Worm (Caenorhabditis elegans): Measurements from ENCODE around the gene col-12.

Gene col-12

DNA sequence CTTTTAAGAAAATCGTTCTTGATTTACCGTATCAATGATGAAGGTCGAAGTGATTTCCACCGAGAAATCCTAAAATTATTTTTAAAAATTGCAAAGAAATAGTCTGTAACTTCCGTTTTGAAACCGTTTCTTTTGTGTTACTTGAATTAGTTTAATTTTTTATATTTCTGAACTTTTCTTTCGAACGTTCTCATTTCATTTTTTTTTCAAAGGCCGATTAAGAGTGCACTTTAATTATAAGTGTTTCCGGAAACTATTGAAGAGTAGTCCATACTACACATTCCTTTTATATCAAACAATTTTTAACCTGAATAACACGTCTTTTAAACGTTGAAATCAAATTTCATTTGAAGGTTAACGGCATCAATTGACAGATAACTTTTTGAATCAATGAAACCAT lies 42.7 kb upstream of the col-12 start:
- TF ChIP-seq tbp1 (GFP tag; optimal IDR thresholded peaks at IDR 0.05): no peak

DNA sequence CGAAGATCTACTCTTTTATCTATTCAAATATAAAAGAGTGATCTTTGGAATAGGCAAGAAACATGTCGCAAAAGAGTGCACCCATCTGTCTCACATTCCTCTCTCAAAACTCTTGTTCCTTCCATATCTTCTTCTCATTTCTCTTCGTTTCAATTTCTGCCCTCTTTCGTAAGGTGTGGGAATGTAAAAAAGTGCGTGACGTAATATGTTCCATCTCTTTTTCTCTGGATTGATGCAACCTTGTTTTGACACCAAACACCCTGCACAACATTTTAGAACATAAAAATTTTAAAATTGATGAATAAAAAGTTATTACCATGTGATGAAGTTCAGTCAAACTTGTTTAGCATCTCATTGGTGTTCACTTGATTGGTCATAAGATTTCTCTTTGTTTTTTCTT lies 42.1 kb upstream of the col-12 start:
- TF ChIP-seq lin-35 (GFP tag; optimal IDR thresholded peaks at IDR 0.05): peak in 1 of 3 experiments; percentile 14
- no peak for TF ChIP-seq cebp-1 (GFP tag; IDR thresholded peaks at IDR 0.05)
- peak; percentile 22 for TF ChIP-seq cebp-1 (tag; optimal IDR thresholded peaks at IDR 0.05)
- no peak for TF ChIP-seq lag-1 (GFP tag; IDR thresholded peaks at IDR 0.05)

ce11 chrV:10466607-10467092 lies 41.7 kb upstream of the col-12 start:
- TF ChIP-seq T26A5.8 (tag; optimal IDR thresholded peaks at IDR 0.05) (no peak), unc-130 (GFP tag; optimal IDR thresholded peaks at IDR 0.05) (no peak), mel-28 (tag; optimal IDR thresholded peaks at IDR 0.05; ENCODE audit: borderline replicate concordance) (no peak), atf-7 (tag; optimal IDR thresholded peaks at IDR 0.05) (peak; percentile 88), madf-10 (tag; optimal IDR thresholded peaks at IDR 0.05) (peak; percentile 75), B0261.1 (tag; optimal IDR thresholded peaks at IDR 0.05) (no peak), aptf-2 (GFP tag; conservative IDR thresholded peaks at IDR 0.05) (no peak), pbrm-1 (GFP tag; IDR thresholded peaks at IDR 0.05) (peak; percentile 73), mcd-1 (GFP tag; IDR thresholded peaks at IDR 0.05) (peak; percentile 67; the same call in 1 of the 2 replicates), dpl-1 (GFP tag; optimal IDR thresholded peaks at IDR 0.05) (no peak), ccch-3 (GFP tag; optimal IDR thresholded peaks at IDR 0.05) (no peak), lin-26 (GFP tag; IDR thresholded peaks at IDR 0.05) (peak; percentile 60; the same call in 1 of the 2 replicates), die-1 (tag; optimal IDR thresholded peaks at IDR 0.05) (peak; percentile 60), zfh-2 (GFP tag; conservative IDR thresholded peaks at IDR 0.05) (no peak), unc-62 (GFP tag; optimal IDR thresholded peaks at IDR 0.05) (peak; percentile 9), lin-40 (tag; optimal IDR thresholded peaks at IDR 0.05) (peak; percentile 94), F37B4.10 (GFP tag; IDR thresholded peaks at IDR 0.05) (no peak), snpc-1.1 (tag; optimal IDR thresholded peaks at IDR 0.05; ENCODE audit: insufficient read depth) (no peak), rec-8 (tag; optimal IDR thresholded peaks at IDR 0.05) (no peak), lsy-27 (tag; optimal IDR thresholded peaks at IDR 0.05; ENCODE audit: borderline replicate concordance, insufficient read depth) (no peak), attf-6 (GFP tag; IDR thresholded peaks at IDR 0.05) (no peak), nhr-27 (tag; optimal IDR thresholded peaks at IDR 0.05) (no peak), cebp-1 (GFP tag; IDR thresholded peaks at IDR 0.05) (no peak), cebp-1 (tag; optimal IDR thresholded peaks at IDR 0.05) (peak; percentile 85), F55B11.4 (tag; optimal IDR thresholded peaks at IDR 0.05; ENCODE audit: borderline replicate concordance, insufficient read depth) (no peak), lin-54 (GFP tag; optimal IDR thresholded peaks at IDR 0.05) (peak; percentile 57), ceh-79 (tag; optimal IDR thresholded peaks at IDR 0.05) (no peak), F39B2.1 (GFP tag; IDR thresholded peaks at IDR 0.05) (no peak), F49E8.2 (tag; optimal IDR thresholded peaks at IDR 0.05; ENCODE audit: insufficient read depth) (no peak), ztf-28 (GFP tag; IDR thresholded peaks at IDR 0.05) (no peak), bed-1 (GFP tag; IDR thresholded peaks at IDR 0.05) (no peak), nhr-90 (tag; optimal IDR thresholded peaks at IDR 0.05) (no peak), hlh-12 (tag; optimal IDR thresholded peaks at IDR 0.05) (no peak), repo-1 (tag; optimal IDR thresholded peaks at IDR 0.05) (peak; percentile 23), let-526 (GFP tag; IDR thresholded peaks at IDR 0.05) (peak; percentile 66; the same call in 1 of the 2 replicates), fkh-3 (tag; optimal IDR thresholded peaks at IDR 0.05) (no peak), akir-1 (GFP tag; optimal IDR thresholded peaks at IDR 0.05) (peak; percentile 8), Y53G8AR.9 (GFP tag; conservative IDR thresholded peaks at IDR 0.05) (0 out of 2 replicates have a peak, but pooled peaks have one; percentile 56), hmg-20 (GFP tag; IDR thresholded peaks at IDR 0.05) (no peak), ceh-91 (GFP tag; IDR thresholded peaks at IDR 0.05) (no peak), madf-6 (GFP tag; IDR thresholded peaks at IDR 0.05) (0 out of 2 replicates have a peak, but pooled peaks have one; percentile 37)

Measured in whole organism, young adult.